Worm (Caenorhabditis elegans) whole organism, late embryonic: ENCODE results near the gene T21D12.7.

Experiments used
- F13H6.1 ChIP-seq: sonication (generic microtip); optimal IDR thresholded peaks from 2 replicates; lab custom pipeline; 2016; ENCODE audit warnings: missing genetic modification characterization, missing compliant biosample characterization
- Y22D7AL.16 ChIP-seq: sonication (generic microtip); optimal IDR thresholded peaks from 2 replicates; lab custom pipeline; 2016; ENCODE audit warnings: missing genetic modification characterization, missing compliant biosample characterization
- nfya-1 ChIP-seq: sonication (generic microtip); optimal IDR thresholded peaks from 2 replicates; lab custom pipeline; 2017; ENCODE audit warnings: missing genetic modification characterization, mild to moderate bottlenecking, missing compliant biosample characterization, antibody characterized with exemption, moderate library complexity
- nhr-232 ChIP-seq: sonication (generic microtip); optimal IDR thresholded peaks from 2 replicates; lab custom pipeline; 2016; ENCODE audit warnings: missing genetic modification characterization, missing compliant biosample characterization

- TF ChIP-seq F13H6.1 (tag; lab: Kevin White, UChicago) (no peak), nhr-232 (tag; lab: Kevin White, UChicago) (no peak), nfya-1 (tag; lab: Kevin White, UChicago) (no peak), Y22D7AL.16 (tag; lab: Kevin White, UChicago) (no peak)
These were observed 34.2 kb downstream of the T21D12.7 start, which contains the start of gene R02D3.8 for ce11 chrIV:257095-257494.
